Fruit fly (Drosophila melanogaster) whole organism, adult: ENCODE data around the gene Rpn12R.

Experiments
- CG14711 ChIP-seq: fragments of 200-800 bp; sonication (Bioruptor generic); optimal IDR thresholded peaks from 2 replicates; lab custom pipeline; 2018; ENCODE audit warnings: missing biosample characterization, mild to moderate bottlenecking, missing genetic modification characterization, moderate library complexity
- CG1620 ChIP-seq: fragments of 200-800 bp; sonication (Bioruptor generic); optimal IDR thresholded peaks from 2 replicates; lab custom pipeline; 2016; ENCODE audit warnings: missing biosample characterization, missing genetic modification characterization
- CG5204 ChIP-seq: fragments of 200-800 bp; sonication (Bioruptor generic); optimal IDR thresholded peaks from 2 replicates; lab custom pipeline; 2016; ENCODE audit warnings: missing biosample characterization, missing genetic modification characterization
- kay ChIP-seq: fragments of 200-800 bp; sonication (Bioruptor generic); peaks from one replicate; lab custom pipeline; 2016; ENCODE audit warnings: missing biosample characterization, missing genetic modification characterization, borderline replicate concordance
- pad ChIP-seq: fragments of 200-800 bp; sonication (Bioruptor generic); optimal IDR thresholded peaks from 3 replicates; lab custom pipeline; 2017; ENCODE audit warnings: missing biosample characterization, missing genetic modification characterization, mild to moderate bottlenecking, moderate library complexity, missing genetic modification reagents
- toe ChIP-seq: fragments of 200-800 bp; sonication (Bioruptor generic); optimal IDR thresholded peaks from 2 replicates; lab custom pipeline; 2016; ENCODE audit warnings: missing biosample characterization, missing genetic modification characterization

- TF ChIP-seq CG14711 (tag; lab: Kevin White, UChicago): no peak
- no peak for TF ChIP-seq pad (GFP tag; lab: Kevin White, UChicago)
- no peak for TF ChIP-seq toe (GFP tag; lab: Kevin White, UChicago)
- no peak for TF ChIP-seq kay
- TF ChIP-seq CG1620: no peak
- TF ChIP-seq CG5204 (GFP tag; lab: Kevin White, UChicago): no peak
Observed at dm6 chr3L:15043874-15044336, 1.5 kb upstream of the Rpn12R start, which contains the start of gene ind.
